Worm (Caenorhabditis elegans): ENCODE data around the gene F25D1.8.

The F25D1.8 gene

DNA sequence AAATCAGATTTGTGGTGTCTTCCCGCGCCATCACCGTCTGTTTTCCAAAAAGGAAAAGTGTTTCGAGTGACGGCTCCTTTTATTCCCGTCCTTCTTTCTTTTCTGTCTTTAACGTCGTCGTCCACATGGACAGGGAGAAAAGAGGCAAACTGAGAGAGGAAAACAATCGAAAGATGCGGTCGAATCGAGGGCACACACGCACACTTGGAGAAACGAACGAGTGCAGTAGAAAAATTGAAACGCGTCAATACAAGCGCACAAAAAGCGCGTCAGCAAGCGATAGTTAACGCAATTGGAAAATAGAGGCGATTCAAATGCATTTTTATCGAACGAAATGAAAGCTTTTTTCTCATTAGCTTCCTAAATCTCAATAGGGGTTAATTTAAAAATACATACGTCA, 2.4 kb upstream of the F25D1.8 start (continued):
- no peak for TF ChIP-seq egl-27 (tag; optimal IDR thresholded peaks at IDR 0.05)
- no peak for TF ChIP-seq F26F4.8 (GFP tag; conservative IDR thresholded peaks at IDR 0.05)
- TF ChIP-seq daf-19 (GFP tag; conservative IDR thresholded peaks at IDR 0.05): peak; percentile 86
- no peak for TF ChIP-seq R02D3.7 (tag; optimal IDR thresholded peaks at IDR 0.05)
- TF ChIP-seq attf-4 (tag; optimal IDR thresholded peaks at IDR 0.05): no peak
- TF ChIP-seq lsy-2 (tag; optimal IDR thresholded peaks at IDR 0.05): peak; percentile 75 to 93
- TF ChIP-seq T26A8.4 (GFP tag; IDR thresholded peaks at IDR 0.05): peak; percentile 89
- no peak for TF ChIP-seq skn-1 (tag; optimal IDR thresholded peaks at IDR 0.05)
- no peak for TF ChIP-seq F44E2.7 (GFP tag; IDR thresholded peaks at IDR 0.05)
- no peak for TF ChIP-seq zag-1 (tag; optimal IDR thresholded peaks at IDR 0.05)
- no peak for TF ChIP-seq Y5F2A.4 (GFP tag; optimal IDR thresholded peaks at IDR 0.05)
- 0 out of 2 replicates have a peak, but pooled peaks have one; percentile 35 for TF ChIP-seq dmd-9 (GFP tag; IDR thresholded peaks at IDR 0.05)
- TF ChIP-seq fkh-10 (GFP tag; optimal IDR thresholded peaks at IDR 0.05): peak; percentile 98
- peak; percentile 87 for TF ChIP-seq hlh-30 (tag; optimal IDR thresholded peaks at IDR 0.05; ENCODE audit: insufficient read depth)
- no peak for TF ChIP-seq daf-8 (GFP tag; IDR thresholded peaks at IDR 0.05)
- TF ChIP-seq nhr-11 (tag; optimal IDR thresholded peaks at IDR 0.05): peak; percentile 94
- peak in 1 of 2 experiments; percentile 3 for TF ChIP-seq ZK546.5 (tag; optimal IDR thresholded peaks at IDR 0.05)
- no peak for TF ChIP-seq aly-2 (tag; optimal IDR thresholded peaks at IDR 0.05)
- TF ChIP-seq nhr-28 (tag; optimal IDR thresholded peaks at IDR 0.05): peak; percentile 90
- 0 out of 2 replicates have a peak, but pooled peaks have one; percentile 55 for TF ChIP-seq lin-29 (GFP tag; IDR thresholded peaks at IDR 0.05)
- no peak for TF ChIP-seq lim-7 (GFP tag; IDR thresholded peaks at IDR 0.05)
- peak; percentile 83 for TF ChIP-seq nhr-48 (tag; optimal IDR thresholded peaks at IDR 0.05)
- TF ChIP-seq aha-1 (tag): peak; percentile 96
- no peak for TF ChIP-seq nhr-111 (GFP tag; optimal IDR thresholded peaks at IDR 0.05)
- peak; percentile 83 for TF ChIP-seq ama-1 (optimal IDR thresholded peaks at IDR 0.05)
- no peak for TF ChIP-seq dmd-8 (GFP tag; IDR thresholded peaks at IDR 0.05)
- peak; percentile 89 for TF ChIP-seq hlh-11 (tag; optimal IDR thresholded peaks at IDR 0.05)
- peak; percentile 55 for TF ChIP-seq nhr-6 (tag; optimal IDR thresholded peaks at IDR 0.05)
- TF ChIP-seq dmd-6 (GFP tag; IDR thresholded peaks at IDR 0.05): peak; percentile 84
- TF ChIP-seq fos-1 (tag; optimal IDR thresholded peaks at IDR 0.05): no peak
- peak; percentile 90 for TF ChIP-seq lin-13 (GFP tag; optimal IDR thresholded peaks at IDR 0.05)
- no peak for TF ChIP-seq Y48G9A.11 (GFP tag; IDR thresholded peaks at IDR 0.05)
- no peak for TF ChIP-seq daf-12 (tag; optimal IDR thresholded peaks at IDR 0.05)
- no peak for TF ChIP-seq nhr-10 (tag; optimal IDR thresholded peaks at IDR 0.05)
- peak; percentile 33; the same call in 1 of the 2 replicates for TF ChIP-seq php-3 (GFP tag; IDR thresholded peaks at IDR 0.05)
- peak; percentile 92 for TF ChIP-seq dve-1 (tag; optimal IDR thresholded peaks at IDR 0.05; ENCODE audit: insufficient read depth)
- peak; percentile 62 for TF ChIP-seq spr-3 (GFP tag; optimal IDR thresholded peaks at IDR 0.05)
- no peak for TF ChIP-seq nhr-41 (GFP tag; IDR thresholded peaks at IDR 0.05)
- TF ChIP-seq gei-8 (GFP tag; optimal IDR thresholded peaks at IDR 0.05): no peak
- peak; percentile 85 for TF ChIP-seq F37D6.2 (tag; optimal IDR thresholded peaks at IDR 0.05)
- TF ChIP-seq ceh-32 (tag; optimal IDR thresholded peaks at IDR 0.05; ENCODE audit: poor library complexity): no peak
- TF ChIP-seq snpc-1.2 (GFP tag; IDR thresholded peaks at IDR 0.05): no peak
- TF ChIP-seq hmg-1.1 (GFP tag; IDR thresholded peaks at IDR 0.05): peak; percentile 89
- 0 out of 2 replicates have a peak, but pooled peaks have one; percentile 10 for TF ChIP-seq arid-1 (GFP tag; conservative IDR thresholded peaks at IDR 0.05)
- TF ChIP-seq ztf-7 (tag; optimal IDR thresholded peaks at IDR 0.05): peak; percentile 85
- no peak for TF ChIP-seq F49E8.2 (tag; optimal IDR thresholded peaks at IDR 0.05; ENCODE audit: borderline replicate concordance)
- TF ChIP-seq F10B5.3 (tag; optimal IDR thresholded peaks at IDR 0.05): peak; percentile 66
- peak; percentile 44 for TF ChIP-seq ceh-28 (tag; optimal IDR thresholded peaks at IDR 0.05)
- TF ChIP-seq lin-38 (GFP tag; IDR thresholded peaks at IDR 0.05): no peak; the same call in 1 of the 2 replicates
- TF ChIP-seq ctbp-1 (GFP tag; IDR thresholded peaks at IDR 0.05): peak; percentile 75
- TF ChIP-seq ces-1 (GFP tag; optimal IDR thresholded peaks at IDR 0.05): no peak
- peak; percentile 76 for TF ChIP-seq ceh-20 (GFP tag; IDR thresholded peaks at IDR 0.05)

Data from whole organism, L4 larva.